Worm (Caenorhabditis elegans) whole organism, early embryonic: ENCODE data around the gene ugt-43.

Experiments used
- flt-1 ChIP-seq: fragments of 200-800 bp; sonication (Bioruptor generic); IDR thresholded peaks from 2 replicates; pipeline ENCODE4 v1.3.6; 2022; ENCODE audit warnings: missing genetic modification characterization, missing compliant biosample characterization
- tbx-37 ChIP-seq: fragments of 200-800 bp; sonication (Bioruptor generic); conservative IDR thresholded peaks from 2 replicates; pipeline ENCODE4 v1.3.6; 2022; ENCODE audit warnings: missing genetic modification reagents, missing genetic modification characterization, missing compliant biosample characterization

DNA sequence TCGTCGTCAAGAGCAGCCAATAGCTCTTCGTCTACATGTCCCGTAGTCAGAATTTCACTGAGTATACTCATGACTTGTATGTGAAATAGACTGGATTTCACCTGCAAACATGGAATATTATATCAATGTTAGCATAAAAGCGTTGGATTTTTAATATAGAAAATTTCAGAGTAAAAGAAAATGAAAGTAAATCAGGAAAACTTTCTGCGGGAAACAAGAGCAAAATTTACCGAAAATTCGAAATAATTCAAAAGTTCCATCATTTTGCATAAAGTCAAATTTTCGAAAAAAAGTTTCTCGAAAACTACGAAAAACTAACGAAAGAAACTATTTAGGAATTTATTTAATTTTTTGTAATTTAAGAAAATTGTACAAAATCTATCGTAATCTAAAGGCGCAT lies 46.6 kb upstream of the ugt-43 start, which contains the start of gene F13B12.6:
- TF ChIP-seq flt-1 (no peak), tbx-37 (no peak)
